Fruit fly (Drosophila melanogaster): Measurements from ENCODE around the gene tefu.
A peak's percentile ranks its signal among the peaks of the same experiment; 100 is the strongest.

- TF ChIP-seq CG12605 (GFP tag; IDR thresholded peaks at IDR 0.05) = no peak
- peak; percentile 52 for TF ChIP-seq EcR (GFP tag; optimal IDR thresholded peaks at IDR 0.05)
- TF ChIP-seq rn (GFP tag; IDR thresholded peaks at IDR 0.05) = no peak
- no peak for TF ChIP-seq Snoo (tag; optimal IDR thresholded peaks at IDR 0.05)
- TF ChIP-seq CG9948 (tag; optimal IDR thresholded peaks at IDR 0.05) = no peak
- TF ChIP-seq Ets98B (GFP tag; IDR thresholded peaks at IDR 0.05) = no peak
- no peak for TF ChIP-seq CG34367 (tag; optimal IDR thresholded peaks at IDR 0.05)
- no peak for TF ChIP-seq gl (tag; optimal IDR thresholded peaks at IDR 0.05)
- TF ChIP-seq CG15710 (tag; optimal IDR thresholded peaks at IDR 0.05) = no peak
- TF ChIP-seq D1 (tag; optimal IDR thresholded peaks at IDR 0.05) = no peak
- TF ChIP-seq CG8159 (tag; optimal IDR thresholded peaks at IDR 0.05) = no peak
- TF ChIP-seq CG13204 (GFP tag; optimal IDR thresholded peaks at IDR 0.05) = no peak
- no peak for TF ChIP-seq fd96Ca (GFP tag; IDR thresholded peaks at IDR 0.05)
Observed at dm6 chr3R:15198052-15198793, 43.8 kb downstream of the tefu start.

Measured in whole organism, pupa.